Fruit fly (Drosophila melanogaster) whole organism, larva: ENCODE data around the gene CG5506.

ENCODE experiments used
- noc ChIP-seq: fragments of 200-800 bp; sonication (Bioruptor generic); optimal IDR thresholded peaks from 3 replicates; lab custom pipeline; 2019; ENCODE audit warnings: missing biosample characterization, mild to moderate bottlenecking, missing genetic modification characterization, moderate library complexity

Gene CG5506

DNA sequence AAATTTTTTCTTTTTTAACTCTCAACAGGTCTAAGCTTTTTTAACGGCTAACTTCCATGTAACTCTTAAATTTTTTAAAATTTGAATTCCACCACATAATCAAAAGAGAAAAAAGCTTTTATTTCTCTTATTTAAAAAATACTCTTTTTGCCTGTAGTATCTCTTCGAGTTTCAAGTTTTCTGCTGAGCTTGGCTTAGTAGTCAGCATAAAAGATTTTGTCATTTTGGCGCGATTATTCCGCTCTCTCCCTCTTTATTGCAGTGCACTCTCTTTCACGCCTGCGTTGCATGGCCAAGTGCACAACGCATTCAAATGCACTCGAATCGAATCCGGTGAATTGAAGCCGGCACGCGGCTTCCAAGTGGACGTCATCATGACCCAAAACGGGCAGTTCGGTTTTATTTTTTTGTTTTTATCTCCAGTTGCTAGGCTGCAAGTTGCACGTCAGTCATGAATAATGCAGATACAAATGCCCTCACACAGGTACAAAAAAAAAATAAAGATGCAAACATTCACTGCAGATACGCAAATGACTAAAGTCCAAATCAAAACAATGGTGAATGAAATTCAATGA lies 29.9 kb upstream of the CG5506 start:
- no peak for TF ChIP-seq noc (tag; lab: Kevin White, UChicago)

DNA sequence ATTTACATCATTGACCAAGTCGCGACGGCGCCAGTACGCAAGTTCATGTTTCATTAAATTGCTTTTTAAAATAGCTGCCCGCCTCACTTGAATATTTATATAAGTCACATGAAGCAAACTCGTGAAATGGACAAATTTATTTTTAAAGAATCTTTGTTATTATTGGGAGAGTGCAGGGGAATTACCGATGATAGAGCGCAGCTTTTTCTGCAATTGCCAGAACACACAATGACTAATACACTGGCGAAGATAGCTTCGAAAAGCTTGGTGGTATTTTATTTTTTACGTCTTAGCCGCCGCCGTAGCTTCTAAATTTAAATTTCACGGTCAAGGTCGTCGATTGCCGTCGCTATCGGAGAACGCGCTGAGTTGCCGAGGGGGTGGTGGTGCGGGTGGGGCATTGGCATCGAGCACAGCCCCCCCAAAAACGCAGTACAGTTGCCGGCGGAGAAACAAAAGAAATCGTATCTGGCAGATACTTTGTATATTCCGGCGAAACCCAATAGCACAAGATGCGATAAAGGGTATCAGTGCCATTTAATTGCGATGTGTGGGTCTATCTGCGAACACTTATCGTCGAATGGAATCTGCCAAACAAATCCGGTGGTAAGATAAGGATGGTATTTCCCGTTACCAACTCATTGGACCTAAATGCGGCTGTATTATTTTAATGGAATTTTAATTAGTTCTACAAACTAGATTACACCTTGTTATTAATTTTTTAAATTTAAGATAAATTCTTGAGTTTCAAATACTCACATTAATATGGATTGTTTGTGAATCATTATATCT lies 29.0 kb upstream of the CG5506 start:
- peak; percentile 65 for TF ChIP-seq noc (tag; lab: Kevin White, UChicago)

DNA sequence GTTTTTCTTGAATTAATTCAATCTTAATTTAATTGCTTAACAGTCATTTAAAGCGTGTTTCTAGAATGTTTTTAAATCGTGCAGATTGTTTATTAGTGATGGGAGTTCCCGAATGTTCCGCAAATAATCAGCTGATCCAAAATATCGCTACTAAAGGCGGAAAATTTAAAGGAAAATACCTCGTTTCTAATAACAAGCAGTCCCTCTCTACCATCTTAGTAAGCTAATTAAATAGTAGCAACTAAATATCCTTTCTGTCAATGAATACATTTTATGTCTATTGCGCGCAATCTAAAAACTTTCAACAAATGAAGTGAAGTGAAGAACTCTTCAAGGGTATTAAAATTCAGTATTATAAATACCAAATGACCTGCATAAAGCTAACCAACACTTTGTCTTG lies 28.3 kb upstream of the CG5506 start, which contains the start of gene CG5290:
Gene CG5290 (minus strand): TSS at position 118 of the 400 bp plus-strand sequence.
- TF ChIP-seq noc (tag; lab: Kevin White, UChicago): peak; percentile 14

dm6 chr3L:17907609-17908160 lies 23.5 kb upstream of the CG5506 start, which contains the start of the genes Prestin and Wdr92:
TSS of gene Prestin (minus strand) at chr3L:17907812.
TSS of gene Wdr92 (plus strand) at chr3L:17908143.
- peak; percentile 56 for TF ChIP-seq noc (tag; lab: Kevin White, UChicago)

- no peak for TF ChIP-seq noc (tag; lab: Kevin White, UChicago)
Observed at dm6 chr3L:17905761-17906160, 21.6 kb upstream of the CG5506 start.

dm6 chr3L:17904593-17904992 lies 20.4 kb upstream of the CG5506 start:
- TF ChIP-seq noc (tag; lab: Kevin White, UChicago): no peak

- TF ChIP-seq noc (tag; lab: Kevin White, UChicago): peak; percentile 47
Observed at dm6 chr3L:17903813-17904416, 19.7 kb upstream of the CG5506 start.

dm6 chr3L:17902621-17903020 lies 18.4 kb upstream of the CG5506 start:
- TF ChIP-seq noc (tag; lab: Kevin White, UChicago): no peak

- peak; percentile 63 for TF ChIP-seq noc (tag; lab: Kevin White, UChicago)
Observed at dm6 chr3L:17902186-17902585, 18.0 kb upstream of the CG5506 start.

dm6 chr3L:17898606-17899005 lies 14.4 kb upstream of the CG5506 start:
- TF ChIP-seq noc (tag; lab: Kevin White, UChicago): no peak

- no peak for TF ChIP-seq noc (tag; lab: Kevin White, UChicago)
Observed at dm6 chr3L:17895815-17896275, 11.7 kb upstream of the CG5506 start, which contains the start of gene Tsp74F. TSS of gene Tsp74F (minus strand) at chr3L:17895862.

- TF ChIP-seq noc (tag; lab: Kevin White, UChicago): no peak
Observed at dm6 chr3L:17893660-17894059, 9.5 kb upstream of the CG5506 start.

- no peak for TF ChIP-seq noc (tag; lab: Kevin White, UChicago)
Observed at dm6 chr3L:17887393-17887792, 3.2 kb upstream of the CG5506 start, which contains the start of gene CG7402. TSS of gene CG7402 (plus strand) at chr3L:17887705.

DNA sequence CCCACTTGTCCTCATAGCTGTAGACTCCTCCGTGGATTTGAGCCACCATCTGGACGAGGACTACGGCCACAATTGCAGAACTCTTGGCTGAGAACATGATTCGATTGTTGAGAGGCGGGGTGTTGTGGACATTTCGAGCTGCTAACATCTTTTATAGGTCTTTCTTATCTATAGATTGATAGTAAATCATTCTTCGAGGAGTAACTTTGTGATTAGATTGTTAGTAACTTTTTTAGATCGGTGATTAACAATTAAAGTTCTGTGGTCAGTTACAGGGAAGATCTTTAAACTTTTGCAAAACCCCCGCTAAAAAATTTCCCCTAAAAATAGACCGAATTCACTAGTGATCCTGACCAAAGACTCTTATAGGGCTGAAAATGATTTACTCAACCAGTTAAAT lies 2.4 kb upstream of the CG5506 start, which contains the start of gene CG16775:
Gene CG16775 (minus strand): TSS at position 101 of the 400 bp plus-strand sequence.
- TF ChIP-seq noc (tag; lab: Kevin White, UChicago): no peak

DNA sequence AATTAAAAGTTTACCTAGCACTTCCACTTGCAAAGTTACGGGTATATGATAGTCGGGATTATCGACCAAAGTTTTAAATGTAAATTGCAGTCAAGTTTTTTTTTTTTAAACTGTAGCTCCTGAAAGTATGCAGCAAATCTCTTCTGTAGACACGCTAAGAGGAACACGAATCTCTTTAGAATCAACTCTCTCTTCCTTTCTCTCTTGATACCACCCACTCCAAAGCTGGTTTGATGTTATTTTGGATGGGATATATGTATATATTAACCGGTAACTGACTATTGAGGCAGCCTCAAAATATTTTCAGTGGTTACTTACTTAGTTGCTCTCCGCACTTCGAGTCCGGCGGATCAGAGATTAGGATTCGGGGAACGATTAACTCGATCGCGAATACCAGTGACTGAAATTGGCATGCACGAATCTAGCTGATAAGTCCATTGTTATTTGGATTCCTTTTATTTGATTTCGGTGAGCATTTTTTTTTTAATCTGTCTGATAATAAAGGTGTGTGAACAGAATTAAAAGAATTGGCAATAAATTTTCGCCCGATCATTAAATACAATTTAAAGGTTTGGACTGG lies 5.3 kb downstream of the CG5506 start, which contains the start of gene CG7408:
Gene CG7408 (plus strand): TSS at position 316 of the 580 bp plus-strand sequence.
- no peak for TF ChIP-seq noc (tag; lab: Kevin White, UChicago)
